Fruit fly (Drosophila melanogaster): ENCODE results near the gene gd.

gd gene

DNA sequence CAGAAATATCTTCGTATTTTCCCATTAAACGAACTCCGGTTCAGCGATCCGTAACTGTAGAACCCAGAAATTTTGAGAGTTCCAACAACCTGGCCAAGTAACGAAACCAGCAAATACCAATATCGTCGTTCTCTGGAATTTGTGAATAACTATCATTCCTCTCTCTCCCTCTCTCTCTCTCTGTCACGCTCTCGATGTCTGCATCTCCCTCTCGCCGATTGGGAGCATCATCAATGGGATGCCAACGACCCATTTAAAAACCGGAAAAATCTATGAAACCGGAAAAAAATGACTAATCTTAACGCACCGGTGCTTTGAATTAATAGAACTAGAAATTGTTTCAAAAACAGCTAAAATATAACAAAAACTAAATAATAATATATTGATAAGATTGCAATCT is 20.0 kb upstream of the gd start:
- TF ChIP-seq ovo (GFP tag; optimal IDR thresholded peaks at IDR 0.05) = no peak
- no peak for TF ChIP-seq Crg-1 (GFP tag; optimal IDR thresholded peaks at IDR 0.05)
- no peak for TF ChIP-seq CG12768 (GFP tag; optimal IDR thresholded peaks at IDR 0.05)
- TF ChIP-seq cic (GFP tag; optimal IDR thresholded peaks at IDR 0.05) = no peak
- TF ChIP-seq Mnt (GFP tag; optimal IDR thresholded peaks at IDR 0.05) = no peak

DNA sequence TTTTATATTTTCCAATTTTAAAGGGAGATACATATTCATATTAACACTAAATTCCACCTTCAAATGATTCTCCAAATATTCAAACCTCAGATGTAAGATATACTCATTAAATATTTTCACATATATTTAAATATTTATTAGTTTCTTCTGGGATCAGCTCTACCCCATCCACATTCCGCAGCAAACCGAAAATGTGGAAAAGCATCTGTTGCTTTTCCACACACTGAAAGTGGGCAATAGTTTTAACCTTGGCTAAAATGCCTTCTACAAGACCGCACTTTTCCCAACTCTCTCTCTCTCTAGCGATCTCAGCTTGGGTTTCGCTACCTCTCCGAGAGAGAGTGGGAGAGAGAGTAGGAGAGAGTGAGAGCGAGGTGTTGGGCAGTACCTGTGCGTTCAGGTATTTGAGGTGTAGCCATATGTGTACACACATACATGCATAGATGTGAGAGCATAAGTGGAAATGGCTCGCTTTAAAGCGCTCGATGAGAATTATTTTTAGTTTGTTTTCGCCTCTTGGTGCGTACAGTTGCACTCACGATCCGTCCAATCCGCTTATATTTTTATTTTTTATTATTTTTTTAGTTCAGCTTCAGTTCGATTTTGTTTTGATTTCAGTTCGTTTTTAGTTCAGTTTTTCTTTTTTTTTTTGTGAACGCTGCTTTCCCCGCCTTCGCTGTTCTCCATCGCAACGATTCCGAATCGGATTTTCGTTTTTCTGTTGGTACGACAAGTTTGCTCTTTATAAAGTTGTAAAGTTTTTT is 19.3 kb upstream of the gd start, which contains the start of gene CG1806:
Gene CG1806, plus strand, starts transcription at position 499 of the 764 bp plus-strand sequence.
- TF ChIP-seq pad (GFP tag; optimal IDR thresholded peaks at IDR 0.05) = peak; percentile 88
- TF ChIP-seq CG33017 (tag; optimal IDR thresholded peaks at IDR 0.05) = peak; percentile 13
- TF ChIP-seq tj (GFP tag; optimal IDR thresholded peaks at IDR 0.05) = peak; percentile 24
- TF ChIP-seq bab1 (GFP tag; optimal IDR thresholded peaks at IDR 0.05) = peak; percentile 65
- TF ChIP-seq cnc (optimal IDR thresholded peaks at IDR 0.05) = no peak
- TF ChIP-seq CG12768 (GFP tag; optimal IDR thresholded peaks at IDR 0.05) = no peak
- TF ChIP-seq CG14711 (tag; optimal IDR thresholded peaks at IDR 0.05) = no peak
- no peak for TF ChIP-seq CG5204 (GFP tag; optimal IDR thresholded peaks at IDR 0.05)
- TF ChIP-seq kay (GFP tag; ENCODE audit: borderline replicate concordance) = no peak
- TF ChIP-seq Hr96 (GFP tag; optimal IDR thresholded peaks at IDR 0.05) = peak; percentile 25
- no peak for TF ChIP-seq ovo (GFP tag; optimal IDR thresholded peaks at IDR 0.05)
- no peak for TF ChIP-seq CG7045 (GFP tag; optimal IDR thresholded peaks at IDR 0.05)
- no peak for TF ChIP-seq Crg-1 (GFP tag; optimal IDR thresholded peaks at IDR 0.05)
- no peak for TF ChIP-seq CG11617 (GFP tag; optimal IDR thresholded peaks at IDR 0.05)
- TF ChIP-seq Mnt (GFP tag; optimal IDR thresholded peaks at IDR 0.05) = peak; percentile 31
- no peak for TF ChIP-seq cic (GFP tag; optimal IDR thresholded peaks at IDR 0.05)
- TF ChIP-seq CG1620 (GFP tag; optimal IDR thresholded peaks at IDR 0.05) = no peak
- TF ChIP-seq Clk (GFP tag; optimal IDR thresholded peaks at IDR 0.05) = no peak
- no peak for TF ChIP-seq toe (GFP tag; optimal IDR thresholded peaks at IDR 0.05)
- TF ChIP-seq CG7101 (tag; optimal IDR thresholded peaks at IDR 0.05) = no peak

DNA sequence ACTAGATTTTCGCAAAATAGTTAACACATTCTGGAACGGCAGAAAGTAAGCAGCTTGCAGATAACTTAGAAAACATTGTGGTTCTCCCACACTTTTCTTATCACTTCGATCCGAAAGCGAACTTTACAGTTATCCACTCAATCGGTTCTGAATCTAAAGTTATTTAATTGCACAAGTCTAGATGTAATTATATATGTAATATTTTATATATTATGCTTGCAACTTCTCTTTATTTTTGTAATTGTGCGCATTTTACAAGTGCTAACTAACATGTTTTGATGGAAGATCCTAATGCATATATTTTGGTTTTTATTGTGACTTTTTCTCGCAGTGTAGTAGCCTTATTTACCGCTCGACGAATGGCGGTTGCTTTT is 16.8 kb upstream of the gd start:
- TF ChIP-seq CG1620 (GFP tag; optimal IDR thresholded peaks at IDR 0.05) = no peak
- TF ChIP-seq CG12768 (GFP tag; optimal IDR thresholded peaks at IDR 0.05) = no peak
- TF ChIP-seq bab1 (GFP tag; optimal IDR thresholded peaks at IDR 0.05) = no peak
- TF ChIP-seq Crg-1 (GFP tag; optimal IDR thresholded peaks at IDR 0.05) = no peak
- no peak for TF ChIP-seq Mnt (GFP tag; optimal IDR thresholded peaks at IDR 0.05)
- no peak for TF ChIP-seq CG11617 (GFP tag; optimal IDR thresholded peaks at IDR 0.05)
- TF ChIP-seq Clk (GFP tag; optimal IDR thresholded peaks at IDR 0.05) = no peak
- no peak for TF ChIP-seq CG7045 (GFP tag; optimal IDR thresholded peaks at IDR 0.05)
- no peak for TF ChIP-seq CG33017 (tag; optimal IDR thresholded peaks at IDR 0.05)

DNA sequence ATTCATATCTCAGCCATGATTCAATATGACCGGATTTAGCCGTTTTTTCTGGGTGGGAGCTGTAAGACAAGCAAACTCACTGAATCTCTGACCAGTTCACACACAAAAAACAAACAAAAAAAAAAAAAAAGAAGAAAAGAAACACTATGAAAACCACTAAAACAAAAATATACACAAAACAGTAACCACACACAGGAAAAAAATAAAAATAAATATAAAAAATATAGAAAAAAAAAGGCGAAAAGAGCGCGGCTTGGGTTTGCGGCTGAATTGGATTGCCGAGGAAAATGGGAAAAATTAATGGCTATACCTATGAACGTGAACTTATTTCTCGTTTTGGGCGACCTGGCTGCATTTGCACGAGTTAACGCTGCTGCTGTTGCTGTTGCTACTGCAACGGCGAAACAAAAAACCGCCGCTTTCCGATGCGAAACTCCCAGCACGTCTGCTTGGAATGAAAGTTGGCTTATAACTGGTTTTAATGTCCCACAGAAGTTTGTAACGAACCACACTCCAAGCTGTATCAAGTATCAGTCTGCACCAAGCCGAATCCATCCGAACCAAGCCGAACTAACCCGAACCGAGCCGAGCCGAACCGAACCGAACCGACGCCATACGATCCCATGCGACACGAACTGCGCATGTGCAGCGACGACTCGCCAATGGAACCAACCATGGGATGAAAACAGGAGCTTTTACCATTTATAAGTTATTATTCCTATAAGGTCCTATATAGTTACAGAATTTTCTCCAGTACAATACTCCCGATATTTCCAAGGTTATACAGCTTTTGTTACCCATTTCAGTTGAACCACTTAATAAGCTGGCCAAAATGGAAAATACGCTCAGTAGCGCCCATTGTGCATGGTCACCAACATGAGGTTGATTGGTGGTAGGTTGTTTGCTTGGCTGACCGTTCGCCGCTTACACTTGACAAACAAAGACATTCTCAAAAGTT is 16.2 kb upstream of the gd start, which contains the start of gene fw:
Gene fw, minus strand, starts transcription at position 478 of the 958 bp plus-strand sequence.
- TF ChIP-seq Mnt (GFP tag; optimal IDR thresholded peaks at IDR 0.05) (no peak), pad (GFP tag; optimal IDR thresholded peaks at IDR 0.05) (no peak), cic (GFP tag; optimal IDR thresholded peaks at IDR 0.05) (no peak), CG14711 (tag; optimal IDR thresholded peaks at IDR 0.05) (no peak), tj (GFP tag; optimal IDR thresholded peaks at IDR 0.05) (no peak), toe (GFP tag; optimal IDR thresholded peaks at IDR 0.05) (no peak), CG12768 (GFP tag; optimal IDR thresholded peaks at IDR 0.05) (no peak), cnc (optimal IDR thresholded peaks at IDR 0.05) (no peak), CG1620 (GFP tag; optimal IDR thresholded peaks at IDR 0.05) (no peak), kay (GFP tag; ENCODE audit: borderline replicate concordance) (no peak), Crg-1 (GFP tag; optimal IDR thresholded peaks at IDR 0.05) (no peak), Clk (GFP tag; optimal IDR thresholded peaks at IDR 0.05) (no peak), CG33017 (tag; optimal IDR thresholded peaks at IDR 0.05) (no peak), CG7101 (tag; optimal IDR thresholded peaks at IDR 0.05) (no peak), CG5204 (GFP tag; optimal IDR thresholded peaks at IDR 0.05) (no peak)

DNA sequence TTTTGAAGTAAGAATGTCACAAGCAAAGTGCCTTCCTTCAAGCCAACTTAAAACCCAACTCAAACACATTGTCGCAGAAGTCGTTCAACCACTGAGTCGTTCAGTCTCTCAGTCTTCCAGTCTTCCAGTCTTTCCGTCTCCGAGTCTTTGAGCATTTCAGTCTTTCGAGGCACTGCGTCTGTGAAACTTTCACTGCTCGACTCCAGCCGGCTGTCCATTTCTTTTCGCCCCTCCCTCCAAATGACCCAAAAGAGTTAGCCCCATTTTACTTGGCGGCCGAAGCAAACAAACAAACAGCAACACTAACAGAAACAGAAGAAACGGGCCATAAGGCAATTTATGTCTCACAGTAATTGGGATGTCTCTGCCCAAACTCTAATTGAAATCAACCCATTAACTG is 13.4 kb upstream of the gd start:
- TF ChIP-seq pad (GFP tag; optimal IDR thresholded peaks at IDR 0.05) (no peak), Crg-1 (GFP tag; optimal IDR thresholded peaks at IDR 0.05) (no peak), CG14711 (tag; optimal IDR thresholded peaks at IDR 0.05) (no peak), CG12768 (GFP tag; optimal IDR thresholded peaks at IDR 0.05) (no peak), CG1620 (GFP tag; optimal IDR thresholded peaks at IDR 0.05) (no peak), kay (GFP tag; ENCODE audit: borderline replicate concordance) (no peak), toe (GFP tag; optimal IDR thresholded peaks at IDR 0.05) (no peak), cic (GFP tag; optimal IDR thresholded peaks at IDR 0.05) (no peak), CG7045 (GFP tag; optimal IDR thresholded peaks at IDR 0.05) (no peak), CG5204 (GFP tag; optimal IDR thresholded peaks at IDR 0.05) (no peak), bab1 (GFP tag; optimal IDR thresholded peaks at IDR 0.05) (no peak), cnc (optimal IDR thresholded peaks at IDR 0.05) (no peak), Hr96 (GFP tag; optimal IDR thresholded peaks at IDR 0.05) (no peak), CG11617 (GFP tag; optimal IDR thresholded peaks at IDR 0.05) (no peak), CG33017 (tag; optimal IDR thresholded peaks at IDR 0.05) (no peak), Clk (GFP tag; optimal IDR thresholded peaks at IDR 0.05) (no peak)

Measured in whole organism, adult.